Worm (Caenorhabditis elegans) whole organism, L2 larva: ENCODE data around the gene snx-6.

ENCODE experiments used
- C34F6.9 ChIP-seq: fragments of 150-350 bp; optimal IDR thresholded peaks from 2 replicates; lab custom pipeline; 2014; ENCODE audit warnings: missing biosample characterization, missing genetic modification characterization
- F13H6.1 ChIP-seq: sonication (generic microtip); optimal IDR thresholded peaks from 2 replicates; lab custom pipeline; 2016; ENCODE audit warnings: missing genetic modification characterization, missing compliant biosample characterization
- R02D3.7 ChIP-seq: fragments of 150-350 bp; optimal IDR thresholded peaks from 2 replicates; lab custom pipeline; 2014; ENCODE audit warnings: missing biosample characterization, missing genetic modification characterization
- Y55F3AM.14 ChIP-seq: fragments of 200-800 bp; sonication (Bioruptor generic); optimal IDR thresholded peaks from 2 replicates; lab custom pipeline; 2018; ENCODE audit warnings: mild to moderate bottlenecking, missing genetic modification characterization, missing compliant biosample characterization
- ZK546.5 ChIP-seq: sonication (generic microtip); optimal IDR thresholded peaks from 2 replicates; lab custom pipeline; 2017; ENCODE audit warnings: missing biosample characterization, missing genetic modification characterization
- alr-1 ChIP-seq: fragments of 150-350 bp; optimal IDR thresholded peaks from 2 replicates; lab custom pipeline; 2014; ENCODE audit warnings: missing biosample characterization, missing genetic modification characterization
- aly-2 ChIP-seq: fragments of 150-350 bp; optimal IDR thresholded peaks from 2 replicates; lab custom pipeline; 2014; ENCODE audit warnings: missing biosample characterization, missing genetic modification characterization
- ama-1 ChIP-seq: fragments of 150-350 bp; optimal IDR thresholded peaks from 2 replicates; lab custom pipeline; 2018; ENCODE audit warnings: inconsistent platforms
- blmp-1 ChIP-seq: sonication (generic microtip); optimal IDR thresholded peaks from 2 replicates; lab custom pipeline; 2017; ENCODE audit warnings: missing genetic modification characterization, mild to moderate bottlenecking, missing compliant biosample characterization, antibody characterized with exemption, moderate library complexity; ENCODE audit not compliant: insufficient read depth
- ceh-16 ChIP-seq: fragments of 150-350 bp; optimal IDR thresholded peaks from 2 replicates; lab custom pipeline; 2014; ENCODE audit warnings: missing biosample characterization, missing genetic modification characterization
- ceh-82 ChIP-seq: fragments of 150-350 bp; optimal IDR thresholded peaks from 2 replicates; lab custom pipeline; 2014; ENCODE audit warnings: missing biosample characterization, missing genetic modification characterization
- crh-2 ChIP-seq: sonication (generic microtip); optimal IDR thresholded peaks from 2 replicates; lab custom pipeline; 2017; ENCODE audit warnings: missing biosample characterization, missing genetic modification characterization
- dmd-4 ChIP-seq: sonication (generic microtip); optimal IDR thresholded peaks from 2 replicates; lab custom pipeline; 2017; ENCODE audit warnings: missing biosample characterization, missing genetic modification characterization
- egl-27 ChIP-seq: sonication (generic microtip); optimal IDR thresholded peaks from 3 replicates; lab custom pipeline; 2017; ENCODE audit warnings: missing biosample characterization, missing genetic modification reagents, missing genetic modification characterization
- elt-1 ChIP-seq: fragments of 150-350 bp; optimal IDR thresholded peaks from 2 replicates; lab custom pipeline; 2014; ENCODE audit warnings: missing biosample characterization, missing genetic modification characterization
- elt-3 ChIP-seq: sonication (generic microtip); optimal IDR thresholded peaks from 2 replicates; lab custom pipeline; 2017; ENCODE audit warnings: missing biosample characterization, missing genetic modification characterization
- fos-1 ChIP-seq: fragments of 150-350 bp; optimal IDR thresholded peaks from 2 replicates; lab custom pipeline; 2014; ENCODE audit warnings: missing biosample characterization, missing genetic modification characterization
- gmeb-1 ChIP-seq: fragments of 150-350 bp; optimal IDR thresholded peaks from 2 replicates; lab custom pipeline; 2014; ENCODE audit warnings: missing biosample characterization, missing genetic modification characterization
- lin-11 ChIP-seq: fragments of 150-350 bp; sonication (generic microtip); optimal IDR thresholded peaks from 2 replicates; lab custom pipeline; 2014; ENCODE audit warnings: missing biosample characterization, missing genetic modification characterization, inconsistent platforms, mixed read lengths
- lin-13 ChIP-seq: fragments of 150-350 bp; optimal IDR thresholded peaks from 2 replicates; lab custom pipeline; 2014; ENCODE audit warnings: missing biosample characterization, missing genetic modification reagents, missing genetic modification characterization
- lin-39 ChIP-seq: fragments of 150-350 bp; optimal IDR thresholded peaks from 2 replicates; lab custom pipeline; 2014; ENCODE audit warnings: missing biosample characterization, missing genetic modification reagents, missing genetic modification characterization
- lsy-2 ChIP-seq, 2 experiments: fragments of 150-350 bp in 1 of 2; sonication (generic microtip) in 1 of 2; optimal IDR thresholded peaks; 2 replicates each; lab custom pipeline; 2014 to 2017; ENCODE audit warnings: missing biosample characterization in 2 of 2, missing genetic modification characterization in 2 of 2
- mab-5 ChIP-seq: fragments of 150-350 bp; optimal IDR thresholded peaks from 2 replicates; lab custom pipeline; 2014; ENCODE audit warnings: missing biosample characterization, missing genetic modification characterization
- mbf-1 ChIP-seq: sonication (generic microtip); optimal IDR thresholded peaks from 2 replicates; lab custom pipeline; 2017; ENCODE audit warnings: missing biosample characterization, missing genetic modification characterization
- mdl-1 ChIP-seq, 2 experiments: fragments of 150-350 bp in 1 of 2; sonication (generic microtip) in 1 of 2; optimal IDR thresholded peaks; 2 replicates each; lab custom pipeline; 2017; ENCODE audit warnings: missing biosample characterization in 2 of 2, missing genetic modification characterization in 2 of 2
- nhr-10 ChIP-seq: sonication (generic microtip); optimal IDR thresholded peaks from 2 replicates; lab custom pipeline; 2017; ENCODE audit warnings: missing biosample characterization, missing genetic modification characterization
- nhr-11 ChIP-seq: fragments of 150-350 bp; optimal IDR thresholded peaks from 2 replicates; lab custom pipeline; 2014; ENCODE audit warnings: missing biosample characterization, missing genetic modification characterization
- nhr-12 ChIP-seq: fragments of 150-350 bp; optimal IDR thresholded peaks from 2 replicates; lab custom pipeline; 2014; ENCODE audit warnings: missing biosample characterization, missing genetic modification characterization
- nhr-129 ChIP-seq: fragments of 150-350 bp; optimal IDR thresholded peaks from 2 replicates; lab custom pipeline; 2014; ENCODE audit warnings: missing biosample characterization, missing genetic modification characterization
- nhr-21 ChIP-seq: fragments of 150-350 bp; optimal IDR thresholded peaks from 2 replicates; lab custom pipeline; 2014; ENCODE audit warnings: missing biosample characterization, missing genetic modification characterization
- nhr-23 ChIP-seq: fragments of 150-350 bp; optimal IDR thresholded peaks from 2 replicates; lab custom pipeline; 2014; ENCODE audit warnings: missing biosample characterization, missing genetic modification reagents, missing genetic modification characterization
- nhr-237 ChIP-seq: fragments of 150-350 bp; optimal IDR thresholded peaks from 2 replicates; lab custom pipeline; 2014; ENCODE audit warnings: missing biosample characterization, missing genetic modification characterization
- nhr-25 ChIP-seq: fragments of 150-350 bp; sonication (generic microtip); optimal IDR thresholded peaks from 3 replicates; lab custom pipeline; 2014; ENCODE audit warnings: missing biosample characterization, missing genetic modification characterization
- nhr-6 ChIP-seq: fragments of 150-350 bp; optimal IDR thresholded peaks from 2 replicates; lab custom pipeline; 2014; ENCODE audit warnings: missing biosample characterization, missing genetic modification characterization
- nhr-77 ChIP-seq: fragments of 150-350 bp; optimal IDR thresholded peaks from 2 replicates; lab custom pipeline; 2014; ENCODE audit warnings: missing biosample characterization, missing genetic modification characterization
- peb-1 ChIP-seq: fragments of 150-350 bp; optimal IDR thresholded peaks from 2 replicates; lab custom pipeline; 2014; ENCODE audit warnings: missing biosample characterization, missing genetic modification characterization
- sem-4 ChIP-seq: fragments of 150-350 bp; optimal IDR thresholded peaks from 2 replicates; lab custom pipeline; 2014; ENCODE audit warnings: missing biosample characterization, missing genetic modification reagents, missing genetic modification characterization
- skn-1 ChIP-seq: sonication (generic microtip); optimal IDR thresholded peaks from 2 replicates; lab custom pipeline; 2017; ENCODE audit warnings: missing biosample characterization, missing genetic modification characterization
- sma-3 ChIP-seq: sonication (generic microtip); optimal IDR thresholded peaks from 2 replicates; lab custom pipeline; 2016; ENCODE audit warnings: missing genetic modification reagents, missing genetic modification characterization, missing compliant biosample characterization
- sma-9 ChIP-seq, 2 experiments: fragments of 150-350 bp in 1 of 2; sonication (generic microtip) in 1 of 2; optimal IDR thresholded peaks; 2 replicates each; lab custom pipeline; 2014 to 2016; ENCODE audit warnings: missing genetic modification characterization in 2 of 2, mild to moderate bottlenecking in 1 of 2, missing biosample characterization in 1 of 2, missing compliant biosample characterization in 1 of 2, missing genetic modification reagents in 1 of 2, moderate library complexity in 1 of 2
- snpc-4 ChIP-seq: fragments of 150-350 bp; optimal IDR thresholded peaks from 2 replicates; lab custom pipeline; 2014; ENCODE audit warnings: missing biosample characterization, missing genetic modification characterization
- unc-39 ChIP-seq: fragments of 150-350 bp; optimal IDR thresholded peaks from 2 replicates; lab custom pipeline; 2014; ENCODE audit warnings: missing biosample characterization, missing genetic modification characterization
- unc-55 ChIP-seq: fragments of 150-350 bp; sonication (generic microtip); optimal IDR thresholded peaks from 3 replicates; lab custom pipeline; 2014; ENCODE audit warnings: missing biosample characterization, missing genetic modification reagents, missing genetic modification characterization
- unc-62 ChIP-seq: fragments of 150-350 bp; optimal IDR thresholded peaks from 2 replicates; lab custom pipeline; 2014; ENCODE audit warnings: missing biosample characterization, missing genetic modification reagents, missing genetic modification characterization
- zag-1 ChIP-seq: fragments of 150-350 bp; optimal IDR thresholded peaks from 2 replicates; lab custom pipeline; 2014; ENCODE audit warnings: missing biosample characterization, missing genetic modification characterization
- ztf-1 ChIP-seq: fragments of 200-800 bp; sonication (Bioruptor generic); conservative IDR thresholded peaks from 2 replicates; pipeline ENCODE4 v1.3.6; 2022; ENCODE audit warnings: missing genetic modification characterization, missing compliant biosample characterization
- ztf-11 ChIP-seq: sonication (generic microtip); optimal IDR thresholded peaks from 2 replicates; lab custom pipeline; 2017; ENCODE audit warnings: missing biosample characterization, missing genetic modification characterization
- ztf-4 ChIP-seq: fragments of 150-350 bp; optimal IDR thresholded peaks from 2 replicates; lab custom pipeline; 2014; ENCODE audit warnings: missing biosample characterization, missing genetic modification characterization

snx-6 gene

ce11 chrV:17952280-17952679 is 27.6 kb downstream of the snx-6 start:
- TF ChIP-seq ztf-1, result 0 out of 2 replicates have a peak, but pooled peaks have one; percentile 59
- no peak for TF ChIP-seq ztf-4

DNA sequence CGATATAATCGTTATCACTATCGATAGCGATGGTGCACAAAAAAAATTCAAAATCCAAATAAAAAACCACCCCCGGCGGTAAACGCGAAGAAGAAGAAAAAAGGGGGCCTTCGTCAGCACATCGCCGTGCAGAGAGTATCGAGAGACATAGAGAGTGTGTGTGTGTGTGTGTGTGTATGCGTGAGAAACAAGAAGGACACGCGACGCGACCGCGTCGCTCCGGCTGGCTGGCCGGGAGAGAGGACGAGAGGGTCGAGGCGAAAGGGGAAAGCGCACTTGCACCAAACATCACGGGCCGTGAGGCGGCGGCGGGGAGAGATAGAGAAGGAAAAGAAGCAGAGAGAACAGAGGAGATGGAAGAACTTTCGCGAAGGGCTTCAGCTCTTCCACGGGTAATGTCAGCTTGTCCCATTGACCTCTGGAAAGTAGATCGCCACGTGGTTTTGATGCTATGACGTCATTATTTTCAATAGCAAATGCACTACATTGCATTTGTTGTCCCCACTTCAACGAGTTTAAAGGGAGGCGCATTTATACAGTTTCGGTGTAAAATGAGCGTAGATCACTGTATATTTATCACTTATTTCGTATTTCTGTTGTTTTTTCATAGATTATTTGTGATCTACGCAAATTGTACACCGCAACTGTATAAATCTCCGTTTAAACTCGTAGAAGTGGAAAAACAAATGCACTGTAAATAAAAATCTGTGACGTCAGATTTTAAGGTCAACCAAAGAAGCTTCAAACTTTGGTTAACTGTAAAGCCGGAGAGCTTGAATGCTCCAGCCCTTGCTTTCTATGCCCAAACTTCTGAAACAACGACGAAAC is 28.5 kb downstream of the snx-6 start, which contains the start of gene Y59A8B.24:
Y59A8B.24 (plus strand) TSS at position 778 of the 828 bp plus-strand sequence.
- TF ChIP-seq blmp-1 (tag; lab: Kevin White, UChicago), result peak; percentile 72
- TF ChIP-seq nhr-21, result peak; percentile 87
- TF ChIP-seq nhr-10 (tag; lab: Kevin White, UChicago), result no peak
- peak; percentile 95 for TF ChIP-seq crh-2 (tag; lab: Kevin White, UChicago)
- no peak for TF ChIP-seq unc-62
- TF ChIP-seq sma-3 (GFP tag; lab: Kevin White, UChicago), result peak; percentile 93
- TF ChIP-seq nhr-11 (tag; lab: Kevin White, UChicago), result no peak
- TF ChIP-seq nhr-237 (tag; lab: Kevin White, UChicago), result no peak
- peak; percentile 68 to 91 for TF ChIP-seq lsy-2 (tag; optimal IDR thresholded peaks at IDR 0.05; lab: Kevin White, UChicago)
- TF ChIP-seq alr-1, result no peak
- TF ChIP-seq ama-1 (lab: Kevin White, UChicago), result peak; percentile 84
- TF ChIP-seq aly-2, result no peak
- peak; percentile 94 for TF ChIP-seq nhr-129
- TF ChIP-seq dmd-4, result no peak
- TF ChIP-seq ceh-82 (tag; lab: Kevin White, UChicago), result peak; percentile 36
- TF ChIP-seq snpc-4 (tag; lab: Kevin White, UChicago), result peak; percentile 85
- no peak for TF ChIP-seq mbf-1 (tag; lab: Kevin White, UChicago)
- no peak for TF ChIP-seq lin-39 (tag; lab: Kevin White, UChicago)
- no peak for TF ChIP-seq ztf-1
- no peak for TF ChIP-seq elt-1 (tag; lab: Kevin White, UChicago)
- TF ChIP-seq nhr-6, result peak; percentile 78
- TF ChIP-seq mab-5 (tag; lab: Kevin White, UChicago), result peak; percentile 89
- peak; percentile 91 for TF ChIP-seq nhr-25 (tag; lab: Kevin White, UChicago)
- TF ChIP-seq F13H6.1 (tag; lab: Kevin White, UChicago), result peak; percentile 95
- TF ChIP-seq lin-11 (tag; lab: Kevin White, UChicago), result peak; percentile 88
- peak; percentile 76 for TF ChIP-seq sem-4
- TF ChIP-seq mdl-1 (tag; optimal IDR thresholded peaks at IDR 0.05; lab: Kevin White, UChicago), result peak; percentile 55 to 76
- TF ChIP-seq peb-1 (tag; lab: Kevin White, UChicago), result no peak
- TF ChIP-seq sma-9 (GFP tag; optimal IDR thresholded peaks at IDR 0.05; lab: Kevin White, UChicago), result peak; percentile 86
- no peak for TF ChIP-seq sma-9 (tag; optimal IDR thresholded peaks at IDR 0.05; lab: Kevin White, UChicago)
- TF ChIP-seq ZK546.5 (tag; lab: Kevin White, UChicago), result peak; percentile 37
- peak; percentile 95 for TF ChIP-seq lin-13 (GFP tag; lab: Kevin White, UChicago)
- TF ChIP-seq zag-1, result peak; percentile 70
- peak; percentile 69 for TF ChIP-seq egl-27 (tag; lab: Kevin White, UChicago)
- peak; percentile 72 for TF ChIP-seq gmeb-1 (tag; lab: Kevin White, UChicago)
- no peak for TF ChIP-seq skn-1 (tag; lab: Kevin White, UChicago)
- peak; percentile 97 for TF ChIP-seq unc-55
- peak; percentile 47 for TF ChIP-seq unc-39 (tag; lab: Kevin White, UChicago)
- peak; percentile 98 for TF ChIP-seq C34F6.9
- peak; percentile 83 for TF ChIP-seq Y55F3AM.14
- peak; percentile 76 for TF ChIP-seq ztf-4
- TF ChIP-seq nhr-77 (tag; lab: Kevin White, UChicago), result peak; percentile 5
- TF ChIP-seq fos-1, result peak; percentile 75
- no peak for TF ChIP-seq nhr-12 (tag; lab: Kevin White, UChicago)
- TF ChIP-seq ztf-11 (tag; lab: Kevin White, UChicago), result no peak
- peak; percentile 73 for TF ChIP-seq ceh-16 (tag; lab: Kevin White, UChicago)
- no peak for TF ChIP-seq R02D3.7 (tag; lab: Kevin White, UChicago)
- no peak for TF ChIP-seq nhr-23 (tag; lab: Kevin White, UChicago)
- TF ChIP-seq elt-3, result no peak
